Worm (Caenorhabditis elegans): ENCODE results near the gene zchc-1A.

The zchc-1A gene

ce11 chrX:5174256-5174655, at the start of gene zchc-1A:
TSS of gene zchc-1A (plus strand) at chrX:5174369.
- TF ChIP-seq dao-5 (tag; optimal IDR thresholded peaks at IDR 0.05): no peak
- no peak for TF ChIP-seq him-1 (tag; optimal IDR thresholded peaks at IDR 0.05)
- no peak for TF ChIP-seq W03F9.2 (tag; optimal IDR thresholded peaks at IDR 0.05)

- no peak for TF ChIP-seq dao-5 (tag; optimal IDR thresholded peaks at IDR 0.05)
- no peak for TF ChIP-seq W03F9.2 (tag; optimal IDR thresholded peaks at IDR 0.05)
- no peak for TF ChIP-seq him-1 (tag; optimal IDR thresholded peaks at IDR 0.05)
Observed at ce11 chrX:5129447-5129846, 44.7 kb upstream of the zchc-1A start.

- no peak for TF ChIP-seq him-1 (tag; optimal IDR thresholded peaks at IDR 0.05)
- TF ChIP-seq dao-5 (tag; optimal IDR thresholded peaks at IDR 0.05): no peak
- TF ChIP-seq W03F9.2 (tag; optimal IDR thresholded peaks at IDR 0.05): no peak
Observed at ce11 chrX:5131760-5132159, 42.4 kb upstream of the zchc-1A start.

- TF ChIP-seq dao-5 (tag; optimal IDR thresholded peaks at IDR 0.05) (no peak), him-1 (tag; optimal IDR thresholded peaks at IDR 0.05) (no peak), W03F9.2 (tag; optimal IDR thresholded peaks at IDR 0.05) (no peak)
Observed at ce11 chrX:5133980-5134379, 40.2 kb upstream of the zchc-1A start, which contains the start of gene tbc-7. TSS of gene tbc-7 (plus strand) at chrX:5134280.

ce11 chrX:5135548-5135947, 38.6 kb upstream of the zchc-1A start:
- TF ChIP-seq him-1 (tag; optimal IDR thresholded peaks at IDR 0.05) (no peak), W03F9.2 (tag; optimal IDR thresholded peaks at IDR 0.05) (no peak), dao-5 (tag; optimal IDR thresholded peaks at IDR 0.05) (no peak)

ce11 chrX:5137716-5138470, 36.3 kb upstream of the zchc-1A start:
- TF ChIP-seq dao-5 (tag; optimal IDR thresholded peaks at IDR 0.05) (no peak), W03F9.2 (tag; optimal IDR thresholded peaks at IDR 0.05) (no peak), him-1 (tag; optimal IDR thresholded peaks at IDR 0.05) (no peak)

ce11 chrX:5140177-5140576, 34.0 kb upstream of the zchc-1A start:
- no peak for TF ChIP-seq W03F9.2 (tag; optimal IDR thresholded peaks at IDR 0.05)
- TF ChIP-seq him-1 (tag; optimal IDR thresholded peaks at IDR 0.05): peak; percentile 45

- TF ChIP-seq him-1 (tag; optimal IDR thresholded peaks at IDR 0.05) (no peak), dao-5 (tag; optimal IDR thresholded peaks at IDR 0.05) (no peak), W03F9.2 (tag; optimal IDR thresholded peaks at IDR 0.05) (no peak)
Observed at ce11 chrX:5142403-5142802, 31.8 kb upstream of the zchc-1A start.

ce11 chrX:5147918-5148317, 26.3 kb upstream of the zchc-1A start, which contains the start of gene C31H2.14:
TSS of gene C31H2.14 (plus strand) at chrX:5148218.
- TF ChIP-seq W03F9.2 (tag; optimal IDR thresholded peaks at IDR 0.05): no peak
- no peak for TF ChIP-seq him-1 (tag; optimal IDR thresholded peaks at IDR 0.05)
- no peak for TF ChIP-seq dao-5 (tag; optimal IDR thresholded peaks at IDR 0.05)

- TF ChIP-seq dao-5 (tag; optimal IDR thresholded peaks at IDR 0.05): no peak
- TF ChIP-seq him-1 (tag; optimal IDR thresholded peaks at IDR 0.05): no peak
- no peak for TF ChIP-seq W03F9.2 (tag; optimal IDR thresholded peaks at IDR 0.05)
Observed at ce11 chrX:5150389-5150788, 23.8 kb upstream of the zchc-1A start, which contains the start of gene dpy-8. TSS of gene dpy-8 (minus strand) at chrX:5150476.

- TF ChIP-seq W03F9.2 (tag; optimal IDR thresholded peaks at IDR 0.05): no peak
- TF ChIP-seq dao-5 (tag; optimal IDR thresholded peaks at IDR 0.05): no peak
- TF ChIP-seq him-1 (tag; optimal IDR thresholded peaks at IDR 0.05): no peak
Observed at ce11 chrX:5151403-5151802, 22.8 kb upstream of the zchc-1A start.

ce11 chrX:5151866-5152265, 22.3 kb upstream of the zchc-1A start:
- no peak for TF ChIP-seq W03F9.2 (tag; optimal IDR thresholded peaks at IDR 0.05)
- no peak for TF ChIP-seq dao-5 (tag; optimal IDR thresholded peaks at IDR 0.05)
- no peak for TF ChIP-seq him-1 (tag; optimal IDR thresholded peaks at IDR 0.05)

- TF ChIP-seq him-1 (tag; optimal IDR thresholded peaks at IDR 0.05): no peak
- no peak for TF ChIP-seq dao-5 (tag; optimal IDR thresholded peaks at IDR 0.05)
- no peak for TF ChIP-seq W03F9.2 (tag; optimal IDR thresholded peaks at IDR 0.05)
Observed at ce11 chrX:5152931-5153330, 21.2 kb upstream of the zchc-1A start.

- TF ChIP-seq dao-5 (tag; optimal IDR thresholded peaks at IDR 0.05) (no peak), W03F9.2 (tag; optimal IDR thresholded peaks at IDR 0.05) (no peak), him-1 (tag; optimal IDR thresholded peaks at IDR 0.05) (no peak)
Observed at ce11 chrX:5154278-5154677, 19.9 kb upstream of the zchc-1A start, which contains the start of gene C31H2.3. TSS of gene C31H2.3 (minus strand) at chrX:5154378.

- TF ChIP-seq W03F9.2 (tag; optimal IDR thresholded peaks at IDR 0.05) (no peak), dao-5 (tag; optimal IDR thresholded peaks at IDR 0.05) (no peak), him-1 (tag; optimal IDR thresholded peaks at IDR 0.05) (no peak)
Observed at ce11 chrX:5159645-5160044, 14.5 kb upstream of the zchc-1A start, which contains the start of gene C31H2.4. TSS of gene C31H2.4 (minus strand) at chrX:5159663.
